Fruit fly (Drosophila melanogaster) whole organism, prepupa: Measurements from ENCODE around the gene Rab40.

Experiments used
- CG11294 ChIP-seq: fragments of 200-800 bp; sonication (Bioruptor generic); IDR thresholded peaks from 2 replicates; pipeline ENCODE4 v1.3.6; 2022; ENCODE audit warnings: missing biosample characterization, missing genetic modification characterization
- CG11762 ChIP-seq: fragments of 200-800 bp; sonication (Bioruptor generic); optimal IDR thresholded peaks from 3 replicates; lab custom pipeline; 2016; ENCODE audit warnings: missing biosample characterization, missing genetic modification characterization; ENCODE audit not compliant: insufficient read depth
- CG11902 ChIP-seq: fragments of 200-800 bp; sonication (Bioruptor generic); optimal IDR thresholded peaks from 3 replicates; lab custom pipeline; 2016; ENCODE audit warnings: missing biosample characterization, missing genetic modification characterization
- CG15336 ChIP-seq: fragments of 200-800 bp; sonication (Bioruptor generic); IDR thresholded peaks from 2 replicates; pipeline ENCODE4 v1.3.6; 2022; ENCODE audit warnings: missing biosample characterization, missing genetic modification characterization
- CG1621 ChIP-seq: fragments of 200-800 bp; sonication (Bioruptor generic); optimal IDR thresholded peaks from 3 replicates; lab custom pipeline; 2018; ENCODE audit warnings: missing biosample characterization, mild to moderate bottlenecking, missing genetic modification characterization
- CG16779 ChIP-seq: fragments of 200-800 bp; sonication (Bioruptor generic); optimal IDR thresholded peaks from 3 replicates; lab custom pipeline; 2017; ENCODE audit warnings: missing biosample characterization, mild to moderate bottlenecking, missing genetic modification characterization
- CG3032 ChIP-seq: fragments of 200-800 bp; optimal IDR thresholded peaks from 2 replicates; lab custom pipeline; 2019; ENCODE audit warnings: missing biosample characterization, mild to moderate bottlenecking, missing genetic modification characterization, moderate library complexity
- CG31627 ChIP-seq: fragments of 200-800 bp; sonication (Bioruptor generic); optimal IDR thresholded peaks from 3 replicates; lab custom pipeline; 2016; ENCODE audit warnings: missing biosample characterization, missing genetic modification characterization
- CG34406 ChIP-seq: fragments of 200-800 bp; sonication (Bioruptor generic); optimal IDR thresholded peaks from 3 replicates; lab custom pipeline; 2016; ENCODE audit warnings: missing biosample characterization, missing genetic modification characterization
- CG3919 ChIP-seq: fragments of 200-800 bp; sonication (Bioruptor generic); optimal IDR thresholded peaks from 3 replicates; lab custom pipeline; 2016; ENCODE audit warnings: missing biosample characterization, missing genetic modification characterization
- CG6276 ChIP-seq: fragments of 200-800 bp; sonication (Bioruptor generic); optimal IDR thresholded peaks from 2 replicates; lab custom pipeline; 2017; ENCODE audit warnings: missing biosample characterization, mild to moderate bottlenecking, missing genetic modification characterization
- CG6808 ChIP-seq: fragments of 200-800 bp; sonication (Bioruptor generic); optimal IDR thresholded peaks from 3 replicates; lab custom pipeline; 2017; ENCODE audit warnings: missing biosample characterization, missing genetic modification characterization, mild to moderate bottlenecking, moderate library complexity, missing genetic modification reagents
- CG6854 ChIP-seq: fragments of 200-800 bp; sonication (Bioruptor generic); optimal IDR thresholded peaks from 2 replicates; lab custom pipeline; 2017; ENCODE audit warnings: missing biosample characterization, mild to moderate bottlenecking, missing genetic modification characterization
- CG7368 ChIP-seq: fragments of 200-800 bp; sonication (Bioruptor generic); optimal IDR thresholded peaks from 3 replicates; lab custom pipeline; 2016; ENCODE audit warnings: missing biosample characterization, missing genetic modification characterization
- CG8119 ChIP-seq: fragments of 200-800 bp; sonication (Bioruptor generic); IDR thresholded peaks from 3 replicates; pipeline ENCODE4 v1.3.6; 2022; ENCODE audit warnings: missing biosample characterization, missing genetic modification characterization
- CG8319 ChIP-seq: fragments of 200-800 bp; sonication (Bioruptor generic); optimal IDR thresholded peaks from 3 replicates; lab custom pipeline; 2016; ENCODE audit warnings: missing biosample characterization, missing genetic modification characterization
- CG8632 ChIP-seq: fragments of 200-800 bp; sonication (Bioruptor generic); optimal IDR thresholded peaks from 3 replicates; lab custom pipeline; 2016; ENCODE audit warnings: missing biosample characterization, missing genetic modification characterization
- Eip75B ChIP-seq: fragments of 200-800 bp; sonication (Bioruptor generic); optimal IDR thresholded peaks from 3 replicates; lab custom pipeline; 2016; ENCODE audit warnings: missing biosample characterization, missing genetic modification characterization
- Eip78C ChIP-seq: fragments of 200-800 bp; sonication (Bioruptor generic); peaks from one replicate; lab custom pipeline; 2016; ENCODE audit warnings: missing biosample characterization, missing genetic modification characterization
- Ets21C ChIP-seq: fragments of 200-800 bp; sonication (Bioruptor generic); optimal IDR thresholded peaks from 3 replicates; lab custom pipeline; 2016; ENCODE audit warnings: missing biosample characterization, missing genetic modification characterization
- Ets96B ChIP-seq: fragments of 200-800 bp; optimal IDR thresholded peaks from 2 replicates; lab custom pipeline; 2019; ENCODE audit warnings: missing biosample characterization, mild to moderate bottlenecking, missing genetic modification characterization, moderate library complexity
- Gug ChIP-seq: fragments of 200-800 bp; sonication (Bioruptor generic); IDR thresholded peaks from 2 replicates; pipeline ENCODE4 v1.3.6; 2022; ENCODE audit warnings: missing biosample characterization, missing genetic modification characterization
- Hr39 ChIP-seq: fragments of 200-800 bp; sonication (Bioruptor generic); optimal IDR thresholded peaks from 2 replicates; lab custom pipeline; 2016; ENCODE audit warnings: missing biosample characterization, missing genetic modification characterization
- Hr4 ChIP-seq: fragments of 200-800 bp; sonication (Bioruptor generic); optimal IDR thresholded peaks from 3 replicates; lab custom pipeline; 2016; ENCODE audit warnings: missing biosample characterization, missing genetic modification characterization
- Lpt ChIP-seq: fragments of 200-800 bp; sonication (Bioruptor generic); optimal IDR thresholded peaks from 3 replicates; lab custom pipeline; 2016; ENCODE audit warnings: missing biosample characterization, missing genetic modification characterization
- Met ChIP-seq: fragments of 200-800 bp; sonication (Bioruptor generic); optimal IDR thresholded peaks from 3 replicates; lab custom pipeline; 2016; ENCODE audit warnings: missing biosample characterization, missing genetic modification characterization
- OdsH ChIP-seq: fragments of 200-800 bp; sonication (Bioruptor generic); optimal IDR thresholded peaks from 3 replicates; lab custom pipeline; 2016; ENCODE audit warnings: missing biosample characterization, missing genetic modification characterization
- Sox102F ChIP-seq: fragments of 200-800 bp; sonication (Bioruptor generic); optimal IDR thresholded peaks from 2 replicates; lab custom pipeline; 2016; ENCODE audit warnings: missing biosample characterization, mild to moderate bottlenecking, missing genetic modification characterization
- Sox14 ChIP-seq: fragments of 200-800 bp; sonication (Bioruptor generic); optimal IDR thresholded peaks from 3 replicates; lab custom pipeline; 2016; ENCODE audit warnings: missing biosample characterization, missing genetic modification characterization
- achi ChIP-seq: fragments of 200-800 bp; sonication (Bioruptor generic); optimal IDR thresholded peaks from 3 replicates; lab custom pipeline; 2016; ENCODE audit warnings: missing biosample characterization, missing genetic modification characterization
- acj6 ChIP-seq: fragments of 200-800 bp; sonication (Bioruptor generic); optimal IDR thresholded peaks from 3 replicates; lab custom pipeline; 2016; ENCODE audit warnings: missing biosample characterization, missing genetic modification characterization
- cyc ChIP-seq: fragments of 200-800 bp; sonication (Bioruptor generic); optimal IDR thresholded peaks from 3 replicates; lab custom pipeline; 2016; ENCODE audit warnings: missing biosample characterization, missing genetic modification characterization
- dac ChIP-seq: fragments of 200-800 bp; sonication (Bioruptor generic); optimal IDR thresholded peaks from 2 replicates; lab custom pipeline; 2017; ENCODE audit warnings: missing biosample characterization, mild to moderate bottlenecking, missing genetic modification characterization
- dsx ChIP-seq: fragments of 200-800 bp; optimal IDR thresholded peaks from 3 replicates; lab custom pipeline; 2019; ENCODE audit warnings: missing biosample characterization, mild to moderate bottlenecking, missing genetic modification characterization, moderate library complexity; ENCODE audit not compliant: poor library complexity, severe bottlenecking
- eg ChIP-seq: fragments of 200-800 bp; sonication (Bioruptor generic); IDR thresholded peaks from 3 replicates; pipeline ENCODE4 v1.3.6; 2022; ENCODE audit warnings: missing biosample characterization, missing genetic modification characterization
- esn ChIP-seq: fragments of 200-800 bp; sonication (Bioruptor generic); optimal IDR thresholded peaks from 2 replicates; lab custom pipeline; 2016; ENCODE audit warnings: missing biosample characterization, mild to moderate bottlenecking, missing genetic modification characterization, moderate library complexity
- fd85E ChIP-seq: fragments of 200-800 bp; sonication (Bioruptor generic); optimal IDR thresholded peaks from 3 replicates; lab custom pipeline; 2016; ENCODE audit warnings: missing biosample characterization, missing genetic modification characterization
- fkh ChIP-seq: fragments of 200-800 bp; sonication (Bioruptor generic); optimal IDR thresholded peaks from 3 replicates; lab custom pipeline; 2017; ENCODE audit warnings: missing biosample characterization, mild to moderate bottlenecking, missing genetic modification characterization, moderate library complexity
- lz ChIP-seq: fragments of 200-800 bp; sonication (Bioruptor generic); optimal IDR thresholded peaks from 3 replicates; lab custom pipeline; 2016; ENCODE audit warnings: missing biosample characterization, missing genetic modification characterization
- net ChIP-seq: fragments of 200-800 bp; sonication (Bioruptor generic); optimal IDR thresholded peaks from 3 replicates; lab custom pipeline; 2016; ENCODE audit warnings: missing biosample characterization, missing genetic modification characterization
- pdm3 ChIP-seq: fragments of 200-800 bp; sonication (Bioruptor generic); optimal IDR thresholded peaks from 3 replicates; lab custom pipeline; 2016; ENCODE audit warnings: missing biosample characterization, missing genetic modification characterization
- salr ChIP-seq, 2 experiments: fragments of 200-800 bp; sonication (Bioruptor generic); optimal IDR thresholded peaks; 3 replicates each; lab custom pipeline; 2016 to 2018; ENCODE audit warnings: missing biosample characterization in 2 of 2, missing genetic modification characterization in 2 of 2, mild to moderate bottlenecking in 1 of 2
- ss ChIP-seq, 2 experiments: fragments of 200-800 bp; sonication (Bioruptor generic); optimal IDR thresholded peaks; 2 replicates in 1 of 2; 3 replicates in 1 of 2; lab custom pipeline; 2017 to 2018; ENCODE audit warnings: mild to moderate bottlenecking in 2 of 2, missing biosample characterization in 2 of 2, missing genetic modification characterization in 2 of 2, moderate library complexity in 1 of 2
- svp ChIP-seq: fragments of 200-800 bp; sonication (Bioruptor generic); peaks from one replicate; lab custom pipeline; 2016; ENCODE audit warnings: missing biosample characterization, missing genetic modification characterization
- topi ChIP-seq: fragments of 200-800 bp; sonication (Bioruptor generic); optimal IDR thresholded peaks from 3 replicates; lab custom pipeline; 2016; ENCODE audit warnings: missing biosample characterization, missing genetic modification characterization
- vri ChIP-seq: fragments of 200-800 bp; sonication (Bioruptor generic); optimal IDR thresholded peaks from 3 replicates; lab custom pipeline; 2016; ENCODE audit warnings: missing biosample characterization, mild to moderate bottlenecking, missing genetic modification characterization

Gene Rab40

dm6 chrX:12470187-12470931, 7.4 kb upstream of the Rab40 start (continued):
- peak; percentile 49 for TF ChIP-seq CG34406 (GFP tag; lab: Kevin White, UChicago)
- TF ChIP-seq CG3032, result peak; percentile 23
- peak; percentile 17 for TF ChIP-seq CG11902 (GFP tag; lab: Kevin White, UChicago)
- no peak for TF ChIP-seq fd85E (GFP tag; lab: Kevin White, UChicago)
- peak; percentile 8 for TF ChIP-seq cyc (GFP tag; lab: Kevin White, UChicago)
- peak; percentile 32 for TF ChIP-seq esn
- peak; percentile 65 for TF ChIP-seq Eip78C (GFP tag; lab: Kevin White, UChicago)
- no peak for TF ChIP-seq Sox14
- TF ChIP-seq Gug (GFP tag; lab: Robert Waterston, UW), result peak; percentile 26; the same call in 1 of the 2 replicates
- no peak for TF ChIP-seq CG6854
- TF ChIP-seq CG11294, result no peak
- TF ChIP-seq pdm3 (GFP tag; lab: Kevin White, UChicago), result no peak
- no peak for TF ChIP-seq dsx (GFP tag; lab: Kevin White, UChicago)
- TF ChIP-seq fkh (GFP tag; lab: Kevin White, UChicago), result peak; percentile 71
- peak; percentile 24 for TF ChIP-seq Met (GFP tag; lab: Kevin White, UChicago)
- TF ChIP-seq vri (GFP tag; lab: Kevin White, UChicago), result peak; percentile 67
- TF ChIP-seq CG6808 (GFP tag; lab: Kevin White, UChicago), result no peak
- TF ChIP-seq, all 60 proteins: peak for 35

- peak; percentile 5 for TF ChIP-seq CG8632 (GFP tag; lab: Kevin White, UChicago)
- TF ChIP-seq net (GFP tag; lab: Kevin White, UChicago), result peak; percentile 16
- TF ChIP-seq CG16779 (tag; lab: Kevin White, UChicago), result no peak
- TF ChIP-seq CG8319 (GFP tag; lab: Kevin White, UChicago), result no peak
- TF ChIP-seq CG7368 (GFP tag; lab: Kevin White, UChicago), result no peak
- no peak for TF ChIP-seq dac (GFP tag; lab: Kevin White, UChicago)
- peak; percentile 3 for TF ChIP-seq Sox14
- no peak for TF ChIP-seq CG3032
- TF ChIP-seq Met (GFP tag; lab: Kevin White, UChicago), result peak; percentile 29
- no peak for TF ChIP-seq CG11294
- TF ChIP-seq achi (GFP tag; lab: Kevin White, UChicago), result peak; percentile 48
- TF ChIP-seq fd85E (GFP tag; lab: Kevin White, UChicago), result no peak
- peak; percentile 65 for TF ChIP-seq svp
- no peak for TF ChIP-seq Ets96B (tag; lab: Kevin White, UChicago)
- TF ChIP-seq salr (GFP tag; optimal IDR thresholded peaks at IDR 0.05; lab: Kevin White, UChicago), result peak in 1 of 2 experiments; percentile 11
- TF ChIP-seq CG15336 (GFP tag; lab: Robert Waterston, UW), result peak; percentile 64
- TF ChIP-seq lz, result no peak
- TF ChIP-seq pdm3 (GFP tag; lab: Kevin White, UChicago), result peak; percentile 43
- peak; percentile 16 for TF ChIP-seq esn
- TF ChIP-seq CG34406 (GFP tag; lab: Kevin White, UChicago), result no peak
- no peak for TF ChIP-seq dsx (GFP tag; lab: Kevin White, UChicago)
- peak; percentile 27 for TF ChIP-seq CG3919 (GFP tag; lab: Kevin White, UChicago)
- TF ChIP-seq Hr39 (GFP tag; lab: Kevin White, UChicago), result peak; percentile 16
- TF ChIP-seq Sox102F (GFP tag; lab: Kevin White, UChicago), result peak; percentile 9
- TF ChIP-seq CG6276 (GFP tag; lab: Kevin White, UChicago), result peak; percentile 21
- TF ChIP-seq CG1621, result no peak
- no peak for TF ChIP-seq ss (GFP tag; optimal IDR thresholded peaks at IDR 0.05; lab: Kevin White, UChicago)
- TF ChIP-seq Lpt, result no peak
- TF ChIP-seq Hr4, result peak; percentile 38
- TF ChIP-seq Eip78C (GFP tag; lab: Kevin White, UChicago), result peak; percentile 63
- no peak for TF ChIP-seq Ets21C
- peak; percentile 24 for TF ChIP-seq acj6 (GFP tag; lab: Kevin White, UChicago)
- peak; percentile 51 for TF ChIP-seq Gug (GFP tag; lab: Robert Waterston, UW)
- TF ChIP-seq Eip75B (GFP tag; lab: Kevin White, UChicago), result no peak
- peak; percentile 28 for TF ChIP-seq topi (GFP tag; lab: Kevin White, UChicago)
- TF ChIP-seq CG11762 (GFP tag; lab: Kevin White, UChicago), result no peak
- peak; percentile 42 for TF ChIP-seq OdsH (GFP tag; lab: Kevin White, UChicago)
- TF ChIP-seq CG8119 (GFP tag; lab: Robert Waterston, UW), result peak; percentile 55; the same call in 2 of the 3 replicates
- peak; percentile 49; the same call in 2 of the 3 replicates for TF ChIP-seq eg
- TF ChIP-seq CG6854, result no peak
- TF ChIP-seq CG31627 (GFP tag; lab: Kevin White, UChicago), result peak; percentile 8
- no peak for TF ChIP-seq cyc (GFP tag; lab: Kevin White, UChicago)
- no peak for TF ChIP-seq fkh (GFP tag; lab: Kevin White, UChicago)
These were observed 6.9 kb upstream of the Rab40 start for dm6 chrX:12469778-12470177.
